Worm (Caenorhabditis elegans) whole organism, L4 larva: ENCODE measurements around the gene Y55B1AR.2.

Experiments
- F37D6.2 ChIP-seq: sonication (generic microtip); optimal IDR thresholded peaks from 2 replicates; lab custom pipeline; 2016; ENCODE audit warnings: mild to moderate bottlenecking, missing genetic modification characterization, missing compliant biosample characterization
- F49E8.2 ChIP-seq: sonication (generic microtip); optimal IDR thresholded peaks from 2 replicates; lab custom pipeline; 2016; ENCODE audit warnings: missing compliant biosample characterization, mild to moderate bottlenecking, missing genetic modification characterization, borderline replicate concordance
- T20F7.1 ChIP-seq: fragments of 200-800 bp; sonication (Bioruptor generic); optimal IDR thresholded peaks from 2 replicates; lab custom pipeline; 2018; ENCODE audit warnings: mild to moderate bottlenecking, missing genetic modification characterization, missing compliant biosample characterization
- Y75B8A.6 ChIP-seq: fragments of 200-800 bp; sonication (Bioruptor generic); IDR thresholded peaks from 2 replicates; pipeline ENCODE4 v1.3.6; 2022; ENCODE audit warnings: missing genetic modification reagents, missing genetic modification characterization, missing compliant biosample characterization
- ZK337.2 ChIP-seq: fragments of 200-800 bp; sonication (Bioruptor generic); IDR thresholded peaks from 2 replicates; pipeline ENCODE4 v1.3.6; 2022; ENCODE audit warnings: missing genetic modification reagents, missing genetic modification characterization, missing compliant biosample characterization
- aha-1 ChIP-seq: fragments of 150-350 bp; peaks from one replicate; lab custom pipeline; 2014; ENCODE audit warnings: missing biosample characterization, missing genetic modification characterization
- aly-2 ChIP-seq: sonication (generic microtip); optimal IDR thresholded peaks from 2 replicates; lab custom pipeline; 2018; ENCODE audit warnings: missing biosample characterization, missing genetic modification characterization
- ceh-32 ChIP-seq: sonication (generic microtip); optimal IDR thresholded peaks from 2 replicates; lab custom pipeline; 2016; ENCODE audit warnings: mild to moderate bottlenecking, missing genetic modification characterization, missing compliant biosample characterization; ENCODE audit not compliant: poor library complexity
- ceh-44 ChIP-seq: fragments of 200-800 bp; sonication (Bioruptor generic); IDR thresholded peaks from 2 replicates; pipeline ENCODE4 v1.3.6; 2022; ENCODE audit warnings: missing genetic modification reagents, missing genetic modification characterization, missing compliant biosample characterization
- ceh-82 ChIP-seq: sonication (generic microtip); optimal IDR thresholded peaks from 2 replicates; lab custom pipeline; 2017; ENCODE audit warnings: missing biosample characterization, missing genetic modification characterization
- ctbp-1 ChIP-seq: fragments of 200-800 bp; sonication (Bioruptor generic); IDR thresholded peaks from 2 replicates; pipeline ENCODE4 v1.3.6; 2022; ENCODE audit warnings: missing genetic modification reagents, missing genetic modification characterization, missing compliant biosample characterization
- daf-12 ChIP-seq: fragments of 150-350 bp; optimal IDR thresholded peaks from 2 replicates; lab custom pipeline; 2014; ENCODE audit warnings: missing biosample characterization, missing genetic modification reagents, missing genetic modification characterization
- daf-16 ChIP-seq, 3 experiments: sonication (generic microtip); optimal IDR thresholded peaks; 2 replicates each; lab custom pipeline; 2016 to 2017; ENCODE audit warnings: missing genetic modification characterization in 3 of 3, missing genetic modification reagents in 3 of 3, mild to moderate bottlenecking in 2 of 3, missing compliant biosample characterization in 2 of 3, missing biosample characterization in 1 of 3, moderate library complexity in 1 of 3
- daf-19 ChIP-seq: fragments of 200-800 bp; sonication (Bioruptor generic); conservative IDR thresholded peaks from 2 replicates; pipeline ENCODE4 v1.3.6; 2022; ENCODE audit warnings: missing genetic modification characterization, missing compliant biosample characterization
- dmd-6 ChIP-seq: fragments of 200-800 bp; sonication (Bioruptor generic); IDR thresholded peaks from 2 replicates; pipeline ENCODE4 v1.3.6; 2022; ENCODE audit warnings: missing genetic modification reagents, missing genetic modification characterization, missing compliant biosample characterization
- dmd-8 ChIP-seq: fragments of 200-800 bp; sonication (Bioruptor generic); IDR thresholded peaks from 2 replicates; pipeline ENCODE4 v1.3.6; 2022; ENCODE audit warnings: missing genetic modification characterization, missing compliant biosample characterization
- dpl-1 ChIP-seq: fragments of 150-350 bp; optimal IDR thresholded peaks from 2 replicates; lab custom pipeline; 2014; ENCODE audit warnings: missing biosample characterization, missing genetic modification reagents, missing genetic modification characterization
- egl-43 ChIP-seq: fragments of 200-800 bp; sonication (Bioruptor generic); IDR thresholded peaks from 2 replicates; pipeline ENCODE4 v1.3.6; 2022; ENCODE audit warnings: missing genetic modification reagents, missing genetic modification characterization, missing compliant biosample characterization
- fkh-10 ChIP-seq: fragments of 150-350 bp; optimal IDR thresholded peaks from 2 replicates; lab custom pipeline; 2014; ENCODE audit warnings: missing biosample characterization, missing genetic modification reagents, missing genetic modification characterization
- fos-1 ChIP-seq: fragments of 150-350 bp; optimal IDR thresholded peaks from 2 replicates; lab custom pipeline; 2014; ENCODE audit warnings: missing biosample characterization, missing genetic modification characterization
- gei-8 ChIP-seq: fragments of 200-800 bp; sonication (Bioruptor generic); optimal IDR thresholded peaks from 2 replicates; lab custom pipeline; 2018; ENCODE audit warnings: mild to moderate bottlenecking, missing genetic modification characterization, missing compliant biosample characterization
- hlh-30 ChIP-seq: sonication (generic microtip); optimal IDR thresholded peaks from 2 replicates; lab custom pipeline; 2017; ENCODE audit warnings: antibody characterized with exemption, mild to moderate bottlenecking, missing genetic modification characterization, missing compliant biosample characterization; ENCODE audit not compliant: insufficient read depth
- hmg-1.1 ChIP-seq: fragments of 200-800 bp; sonication (Bioruptor generic); IDR thresholded peaks from 2 replicates; pipeline ENCODE4 v1.3.6; 2022; ENCODE audit warnings: missing genetic modification reagents, missing genetic modification characterization, missing compliant biosample characterization
- lim-7 ChIP-seq: fragments of 200-800 bp; sonication (Bioruptor generic); IDR thresholded peaks from 2 replicates; pipeline ENCODE4 v1.3.6; 2022; ENCODE audit warnings: missing genetic modification characterization, missing compliant biosample characterization
- lin-15B ChIP-seq: fragments of 150-350 bp; sonication (generic microtip); optimal IDR thresholded peaks from 3 replicates; lab custom pipeline; 2014; ENCODE audit warnings: missing biosample characterization, missing genetic modification characterization
- lsy-2 ChIP-seq, 2 experiments: fragments of 150-350 bp in 1 of 2; sonication (generic microtip) in 1 of 2; optimal IDR thresholded peaks; 2 replicates each; lab custom pipeline; 2014 to 2017; ENCODE audit warnings: missing biosample characterization in 2 of 2, missing genetic modification characterization in 2 of 2
- mdl-1 ChIP-seq, 2 experiments: fragments of 150-350 bp in 1 of 2; sonication (generic microtip) in 1 of 2; optimal IDR thresholded peaks; 2 replicates each; lab custom pipeline; 2014 to 2017; ENCODE audit warnings: missing biosample characterization in 2 of 2, missing genetic modification characterization in 2 of 2
- mdt-29 ChIP-seq: fragments of 200-800 bp; sonication (Bioruptor generic); IDR thresholded peaks from 2 replicates; pipeline ENCODE4 v1.3.6; 2022; ENCODE audit warnings: missing genetic modification reagents, missing genetic modification characterization, missing compliant biosample characterization
- mep-1 ChIP-seq: fragments of 150-350 bp; sonication (generic microtip); optimal IDR thresholded peaks from 3 replicates; lab custom pipeline; 2014; ENCODE audit warnings: missing biosample characterization, missing genetic modification characterization
- mxl-3 ChIP-seq: fragments of 200-800 bp; sonication (Bioruptor generic); optimal IDR thresholded peaks from 2 replicates; lab custom pipeline; 2018; ENCODE audit warnings: mild to moderate bottlenecking, missing genetic modification characterization, missing compliant biosample characterization
- nhr-102 ChIP-seq: sonication (generic microtip); optimal IDR thresholded peaks from 2 replicates; lab custom pipeline; 2016; ENCODE audit warnings: mild to moderate bottlenecking, missing genetic modification characterization, moderate library complexity, missing compliant biosample characterization
- nhr-11 ChIP-seq: fragments of 150-350 bp; optimal IDR thresholded peaks from 2 replicates; lab custom pipeline; 2014; ENCODE audit warnings: missing biosample characterization, missing genetic modification characterization
- nhr-111 ChIP-seq: fragments of 200-800 bp; sonication (Bioruptor generic); optimal IDR thresholded peaks from 2 replicates; lab custom pipeline; 2018; ENCODE audit warnings: mild to moderate bottlenecking, missing genetic modification characterization, missing compliant biosample characterization
- nhr-25 ChIP-seq: sonication (generic microtip); optimal IDR thresholded peaks from 2 replicates; lab custom pipeline; 2017; ENCODE audit warnings: missing genetic modification characterization, mild to moderate bottlenecking, missing compliant biosample characterization, antibody characterized with exemption, moderate library complexity, borderline replicate concordance; ENCODE audit not compliant: insufficient read depth
- nhr-28 ChIP-seq: fragments of 150-350 bp; optimal IDR thresholded peaks from 2 replicates; lab custom pipeline; 2014; ENCODE audit warnings: missing biosample characterization, missing genetic modification characterization
- nhr-42 ChIP-seq: fragments of 200-800 bp; sonication (Bioruptor generic); IDR thresholded peaks from 2 replicates; pipeline ENCODE4 v1.3.6; 2022; ENCODE audit warnings: missing genetic modification characterization, missing compliant biosample characterization
- nhr-48 ChIP-seq: sonication (generic microtip); optimal IDR thresholded peaks from 2 replicates; lab custom pipeline; 2016; ENCODE audit warnings: mild to moderate bottlenecking, missing genetic modification characterization, missing compliant biosample characterization
- nhr-76 ChIP-seq: fragments of 150-350 bp; optimal IDR thresholded peaks from 2 replicates; lab custom pipeline; 2014; ENCODE audit warnings: missing biosample characterization, missing genetic modification characterization
- nhr-77 ChIP-seq: fragments of 150-350 bp; optimal IDR thresholded peaks from 2 replicates; lab custom pipeline; 2014; ENCODE audit warnings: missing biosample characterization, missing genetic modification characterization
- php-3 ChIP-seq: fragments of 200-800 bp; sonication (Bioruptor generic); IDR thresholded peaks from 2 replicates; pipeline ENCODE4 v1.3.6; 2022; ENCODE audit warnings: missing genetic modification reagents, missing genetic modification characterization, missing compliant biosample characterization
- rbr-2 ChIP-seq: sonication (generic microtip); optimal IDR thresholded peaks from 2 replicates; lab custom pipeline; 2016; ENCODE audit warnings: missing genotype, missing genetic modification characterization, missing compliant biosample characterization
- set-16 ChIP-seq: fragments of 200-800 bp; sonication (Bioruptor generic); IDR thresholded peaks from 2 replicates; pipeline ENCODE4 v1.3.6; 2022; ENCODE audit warnings: missing genetic modification reagents, missing genetic modification characterization, missing compliant biosample characterization
- snpc-1.2 ChIP-seq: fragments of 200-800 bp; sonication (Bioruptor generic); IDR thresholded peaks from 2 replicates; pipeline ENCODE4 v1.3.6; 2022; ENCODE audit warnings: missing genetic modification reagents, missing genetic modification characterization, missing compliant biosample characterization
- snpc-4 ChIP-seq: fragments of 150-350 bp; optimal IDR thresholded peaks from 2 replicates; lab custom pipeline; 2014; ENCODE audit warnings: missing biosample characterization, missing genetic modification characterization
- tag-97 ChIP-seq: fragments of 200-800 bp; sonication (Bioruptor generic); IDR thresholded peaks from 2 replicates; pipeline ENCODE4 v1.3.6; 2022; ENCODE audit warnings: missing genetic modification characterization, missing compliant biosample characterization
- tra-1 ChIP-seq: fragments of 200-800 bp; sonication (Bioruptor generic); IDR thresholded peaks from 2 replicates; pipeline ENCODE4 v1.3.6; 2022; ENCODE audit warnings: missing genetic modification reagents, missing genetic modification characterization, missing compliant biosample characterization
- unc-130 ChIP-seq: sonication (generic microtip); optimal IDR thresholded peaks from 2 replicates; lab custom pipeline; 2016; ENCODE audit warnings: missing genetic modification reagents, missing genetic modification characterization, missing compliant biosample characterization
- vab-7 ChIP-seq: fragments of 200-800 bp; sonication (Bioruptor generic); IDR thresholded peaks from 2 replicates; pipeline ENCODE4 v1.3.6; 2022; ENCODE audit warnings: missing genetic modification reagents, missing genetic modification characterization, missing compliant biosample characterization
- zfp-2 ChIP-seq: sonication (generic microtip); optimal IDR thresholded peaks from 2 replicates; lab custom pipeline; 2016; ENCODE audit warnings: mild to moderate bottlenecking, missing genetic modification characterization, missing compliant biosample characterization
- zip-2 ChIP-seq: fragments of 150-350 bp; optimal IDR thresholded peaks from 2 replicates; lab custom pipeline; 2014; ENCODE audit warnings: missing biosample characterization, missing genetic modification characterization
- ztf-11 ChIP-seq: fragments of 150-350 bp; optimal IDR thresholded peaks from 2 replicates; lab custom pipeline; 2014; ENCODE audit warnings: missing biosample characterization, missing genetic modification characterization
- ztf-7 ChIP-seq: fragments of 150-350 bp; optimal IDR thresholded peaks from 2 replicates; lab custom pipeline; 2014; ENCODE audit warnings: missing biosample characterization, missing genetic modification characterization

The Y55B1AR.2 gene

DNA sequence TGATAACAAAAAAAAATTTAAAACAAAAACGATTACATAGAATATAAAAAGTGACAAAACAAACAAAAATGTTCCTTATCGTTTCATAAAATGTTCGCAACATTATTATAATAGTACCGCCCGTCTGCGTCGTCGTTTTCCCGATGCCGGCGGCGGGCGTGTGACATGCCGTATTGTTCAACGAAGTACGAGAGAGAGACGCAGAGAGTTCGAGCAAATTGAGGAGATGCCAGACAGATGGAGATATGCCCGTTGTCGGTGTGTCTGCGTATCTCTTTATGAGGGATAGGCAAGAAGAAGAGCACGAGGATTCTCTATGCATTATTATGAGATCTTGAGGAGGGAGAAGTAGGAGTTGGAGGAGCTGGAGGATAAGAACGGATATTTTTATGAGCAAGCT is 25.2 kb upstream of the Y55B1AR.2 start (continued):
- TF ChIP-seq mdl-1 (tag; optimal IDR thresholded peaks at IDR 0.05; lab: Kevin White, UChicago) (peak; percentile 60 to 96), nhr-42 (GFP tag; lab: Robert Waterston, UW) (no peak), mdt-29 (GFP tag; lab: Robert Waterston, UW) (no peak), nhr-76 (no peak), lsy-2 (tag; optimal IDR thresholded peaks at IDR 0.05; lab: Kevin White, UChicago) (peak; percentile 57 to 80), Y75B8A.6 (no peak), daf-19 (no peak), ztf-7 (tag; lab: Kevin White, UChicago) (no peak), T20F7.1 (GFP tag; lab: Kevin White, UChicago) (no peak), dpl-1 (peak; percentile 51), hmg-1.1 (GFP tag; lab: Robert Waterston, UW) (peak; percentile 91), php-3 (peak; percentile 93), ceh-32 (tag; lab: Kevin White, UChicago) (no peak), lim-7 (GFP tag; lab: Robert Waterston, UW) (no peak), fos-1 (tag; lab: Kevin White, UChicago) (no peak), ZK337.2 (no peak), nhr-25 (tag; lab: Kevin White, UChicago) (peak; percentile 36), rbr-2 (tag; lab: Kevin White, UChicago) (peak; percentile 80), nhr-11 (tag; lab: Kevin White, UChicago) (peak; percentile 87), mep-1 (peak; percentile 94), snpc-4 (tag; lab: Kevin White, UChicago) (no peak), unc-130 (GFP tag; lab: Kevin White, UChicago) (no peak), aha-1 (tag; lab: Kevin White, UChicago) (peak; percentile 99), set-16 (GFP tag; lab: Robert Waterston, UW) (peak; percentile 65; the same call in 1 of the 2 replicates), dmd-6 (GFP tag; lab: Robert Waterston, UW) (peak; percentile 95), zfp-2 (tag; lab: Kevin White, UChicago) (no peak), tag-97 (GFP tag; lab: Robert Waterston, UW) (no peak), nhr-28 (peak; percentile 98), vab-7 (GFP tag; lab: Robert Waterston, UW) (no peak), fkh-10 (GFP tag; lab: Kevin White, UChicago) (peak; percentile 25), zip-2 (tag; lab: Kevin White, UChicago) (no peak), lin-15B (tag; lab: Kevin White, UChicago) (no peak), F49E8.2 (tag; lab: Kevin White, UChicago) (no peak), mxl-3 (GFP tag; lab: Kevin White, UChicago) (peak; percentile 98), aly-2 (no peak), hlh-30 (tag; lab: Kevin White, UChicago) (peak; percentile 98), tra-1 (GFP tag; lab: Robert Waterston, UW) (peak; percentile 77), egl-43 (GFP tag; lab: Robert Waterston, UW) (peak; percentile 63; the same call in 1 of the 2 replicates), gei-8 (GFP tag; lab: Kevin White, UChicago) (peak; percentile 63), F37D6.2 (tag; lab: Kevin White, UChicago) (peak; percentile 7), ceh-82 (tag; lab: Kevin White, UChicago) (no peak), nhr-48 (tag; lab: Kevin White, UChicago) (peak; percentile 83), ctbp-1 (GFP tag; lab: Robert Waterston, UW) (0 out of 2 replicates have a peak, but pooled peaks have one; percentile 59), ztf-11 (tag; lab: Kevin White, UChicago) (no peak), nhr-77 (peak; percentile 97), ceh-44 (GFP tag; lab: Robert Waterston, UW) (no peak), daf-12 (tag; lab: Kevin White, UChicago) (no peak), daf-16 (GFP tag; optimal IDR thresholded peaks at IDR 0.05; lab: Kevin White, UChicago) (peak; percentile 38 to 55), daf-16 (tag; optimal IDR thresholded peaks at IDR 0.05; lab: Kevin White, UChicago) (peak; percentile 95), snpc-1.2 (GFP tag; lab: Robert Waterston, UW) (no peak), nhr-102 (tag; lab: Kevin White, UChicago) (peak; percentile 78), dmd-8 (GFP tag; lab: Robert Waterston, UW) (no peak), nhr-111 (GFP tag; lab: Kevin White, UChicago) (no peak)
